Fruit fly (Drosophila melanogaster): ENCODE measurements around the gene gammaSnap2.

gammaSnap2 gene

dm6 chr3R:10089171-10089664 lies 32.0 kb downstream of the gammaSnap2 start (continued):
- TF ChIP-seq btn (GFP tag; optimal IDR thresholded peaks at IDR 0.05) = no peak
- no peak for TF ChIP-seq ranshi (GFP tag; IDR thresholded peaks at IDR 0.05)
- no peak for TF ChIP-seq CG2889 (GFP tag; IDR thresholded peaks at IDR 0.05)
- TF ChIP-seq Xbp1 (GFP tag; optimal IDR thresholded peaks at IDR 0.05) = no peak
- TF ChIP-seq trem (tag; optimal IDR thresholded peaks at IDR 0.05) = no peak
- TF ChIP-seq CG33557 (GFP tag; optimal IDR thresholded peaks at IDR 0.05) = no peak
- 0 out of 3 replicates have a peak, but pooled peaks have one; percentile 13 for TF ChIP-seq Doc3 (GFP tag; IDR thresholded peaks at IDR 0.05; ENCODE audit: partially characterized antibody)
- TF ChIP-seq stc (GFP tag; IDR thresholded peaks at IDR 0.05) = no peak
- TF ChIP-seq Sry-β (GFP tag; optimal IDR thresholded peaks at IDR 0.05) = no peak
- TF ChIP-seq CG12744 (GFP tag; optimal IDR thresholded peaks at IDR 0.05) = no peak
- TF ChIP-seq CG9437 (GFP tag; optimal IDR thresholded peaks at IDR 0.05) = no peak
- TF ChIP-seq peb (GFP tag; IDR thresholded peaks at IDR 0.05) = no peak
- no peak for TF ChIP-seq H15 (GFP tag; IDR thresholded peaks at IDR 0.05)
- no peak for TF ChIP-seq CG15479 (GFP tag; optimal IDR thresholded peaks at IDR 0.05)
- no peak for TF ChIP-seq cas (GFP tag; IDR thresholded peaks at IDR 0.05)
- TF ChIP-seq CG7987 (GFP tag; optimal IDR thresholded peaks at IDR 0.05) = no peak
- TF ChIP-seq Hand (GFP tag; optimal IDR thresholded peaks at IDR 0.05) = no peak
- no peak for TF ChIP-seq knrl (GFP tag; IDR thresholded peaks at IDR 0.05; ENCODE audit: partially characterized antibody)
- no peak for TF ChIP-seq CG4360 (GFP tag; IDR thresholded peaks at IDR 0.05)
- no peak for TF ChIP-seq gce (GFP tag; IDR thresholded peaks at IDR 0.05)
- TF ChIP-seq chif (GFP tag; optimal IDR thresholded peaks at IDR 0.05) = no peak
- peak; percentile 34 for TF ChIP-seq corto (GFP tag; optimal IDR thresholded peaks at IDR 0.05)
- TF ChIP-seq CG16815 (GFP tag; optimal IDR thresholded peaks at IDR 0.05) = no peak
- TF ChIP-seq Xrp1 (GFP tag; IDR thresholded peaks at IDR 0.05) = no peak
- TF ChIP-seq wor (GFP tag; IDR thresholded peaks at IDR 0.05) = no peak
- no peak for TF ChIP-seq Lhr (GFP tag; optimal IDR thresholded peaks at IDR 0.05)
- TF ChIP-seq CG2120 (GFP tag; optimal IDR thresholded peaks at IDR 0.05) = no peak
- no peak for TF ChIP-seq CG6254 (GFP tag; optimal IDR thresholded peaks at IDR 0.05)
- no peak for TF ChIP-seq hkb (optimal IDR thresholded peaks at IDR 0.05)
- TF ChIP-seq hkb (GFP tag; IDR thresholded peaks at IDR 0.05) = no peak
- TF ChIP-seq ci (GFP tag; IDR thresholded peaks at IDR 0.05) = no peak; the same call in 2 of the 3 replicates
- TF ChIP-seq Ets97D (GFP tag; optimal IDR thresholded peaks at IDR 0.05) = no peak
- TF ChIP-seq lbe (GFP tag; optimal IDR thresholded peaks at IDR 0.05) = peak; percentile 67
- no peak for TF ChIP-seq NC2β (GFP tag; optimal IDR thresholded peaks at IDR 0.05)
- no peak for TF ChIP-seq wdn (GFP tag; IDR thresholded peaks at IDR 0.05)
- no peak for TF ChIP-seq prd (optimal IDR thresholded peaks at IDR 0.05)
- no peak for TF ChIP-seq prd (GFP tag; IDR thresholded peaks at IDR 0.05)
- no peak for TF ChIP-seq CG10209 (GFP tag; optimal IDR thresholded peaks at IDR 0.05)
- no peak for TF ChIP-seq sima (GFP tag; optimal IDR thresholded peaks at IDR 0.05)
- TF ChIP-seq CG8924 (tag; optimal IDR thresholded peaks at IDR 0.05) = no peak
- TF ChIP-seq CG16813 (GFP tag; IDR thresholded peaks at IDR 0.05; ENCODE audit: partially characterized antibody) = no peak
- no peak; the same call in 2 of the 3 replicates for TF ChIP-seq CG11695 (GFP tag; IDR thresholded peaks at IDR 0.05)
- no peak for TF ChIP-seq otp (GFP tag; IDR thresholded peaks at IDR 0.05)
- no peak for TF ChIP-seq unpg (GFP tag; optimal IDR thresholded peaks at IDR 0.05)
- TF ChIP-seq Bgb (GFP tag; IDR thresholded peaks at IDR 0.05; ENCODE audit: partially characterized antibody) = no peak; the same call in 1 of the 2 replicates
- TF ChIP-seq CG7786 (GFP tag; optimal IDR thresholded peaks at IDR 0.05) = no peak
- TF ChIP-seq CG6272 (GFP tag; IDR thresholded peaks at IDR 0.05) = no peak
- TF ChIP-seq CG4730 (GFP tag; IDR thresholded peaks at IDR 0.05) = no peak
- TF ChIP-seq CG11504 (tag; optimal IDR thresholded peaks at IDR 0.05) = no peak
- no peak for TF ChIP-seq CG7372 (GFP tag; IDR thresholded peaks at IDR 0.05)
- peak; percentile 31 for TF ChIP-seq ERR (GFP tag; optimal IDR thresholded peaks at IDR 0.05)
- TF ChIP-seq amos (GFP tag; IDR thresholded peaks at IDR 0.05; ENCODE audit: partially characterized antibody) = no peak

All from whole organism, embryonic.